Fruit fly (Drosophila melanogaster): Measurements from ENCODE around the gene CG17721.

Gene CG17721

dm6 chr3R:11219883-11220282, 15.1 kb upstream of the CG17721 start, which contains the start of gene CG6689 (continued):
- TF ChIP-seq CG17359 (tag; optimal IDR thresholded peaks at IDR 0.05), result no peak
- TF ChIP-seq CG18764 (GFP tag; optimal IDR thresholded peaks at IDR 0.05), result no peak
- no peak for TF ChIP-seq dimm (GFP tag; IDR thresholded peaks at IDR 0.05)
- no peak for TF ChIP-seq cg (GFP tag; optimal IDR thresholded peaks at IDR 0.05)
- TF ChIP-seq jumu (GFP tag; optimal IDR thresholded peaks at IDR 0.05), result peak; percentile 23
- no peak for TF ChIP-seq Kr (GFP tag; optimal IDR thresholded peaks at IDR 0.05)
- TF ChIP-seq scrt (GFP tag; optimal IDR thresholded peaks at IDR 0.05), result peak; percentile 21
- TF ChIP-seq mirr (GFP tag; optimal IDR thresholded peaks at IDR 0.05), result no peak
- TF ChIP-seq gsb (GFP tag; IDR thresholded peaks at IDR 0.05), result no peak
- TF ChIP-seq CG1603 (tag; optimal IDR thresholded peaks at IDR 0.05), result peak; percentile 51
- TF ChIP-seq Bteb2 (GFP tag; optimal IDR thresholded peaks at IDR 0.05), result no peak
- no peak for TF ChIP-seq hbn (GFP tag; IDR thresholded peaks at IDR 0.05; ENCODE audit: partially characterized antibody)
- no peak for TF ChIP-seq CG12104 (GFP tag; optimal IDR thresholded peaks at IDR 0.05)
- peak; percentile 25 for TF ChIP-seq grau (tag; optimal IDR thresholded peaks at IDR 0.05)
- no peak for TF ChIP-seq CG1792 (GFP tag; optimal IDR thresholded peaks at IDR 0.05)
- TF ChIP-seq CG7556 (GFP tag; optimal IDR thresholded peaks at IDR 0.05), result no peak
- TF ChIP-seq Atf3 (GFP tag; optimal IDR thresholded peaks at IDR 0.05), result peak; percentile 10
- no peak for TF ChIP-seq wek (GFP tag; optimal IDR thresholded peaks at IDR 0.05)
- TF ChIP-seq CG16779 (GFP tag; IDR thresholded peaks at IDR 0.05), result no peak
- no peak for TF ChIP-seq emc (GFP tag; optimal IDR thresholded peaks at IDR 0.05)
- TF ChIP-seq CG11560 (tag; IDR thresholded peaks at IDR 0.05), result no peak
- TF ChIP-seq CG4282 (GFP tag; optimal IDR thresholded peaks at IDR 0.05), result no peak
- TF ChIP-seq CG2712 (tag; optimal IDR thresholded peaks at IDR 0.05), result peak; percentile 5
- no peak for TF ChIP-seq CG31365 (tag; optimal IDR thresholded peaks at IDR 0.05)
- no peak for TF ChIP-seq CG2129 (GFP tag; IDR thresholded peaks at IDR 0.05; ENCODE audit: partially characterized antibody)
- no peak for TF ChIP-seq Fer2 (tag; optimal IDR thresholded peaks at IDR 0.05)
- no peak for TF ChIP-seq fd64A (GFP tag; optimal IDR thresholded peaks at IDR 0.05)
- TF ChIP-seq D (optimal IDR thresholded peaks at IDR 0.05), result no peak
- no peak for TF ChIP-seq D (GFP tag; optimal IDR thresholded peaks at IDR 0.05)
- no peak for TF ChIP-seq Aef1 (GFP tag; IDR thresholded peaks at IDR 0.05)
- TF ChIP-seq CG34422 (GFP tag; IDR thresholded peaks at IDR 0.05), result peak; percentile 41; the same call in 1 of the 3 replicates
- no peak for TF ChIP-seq Dfd (GFP tag; optimal IDR thresholded peaks at IDR 0.05)
- TF ChIP-seq CG11504 (tag; optimal IDR thresholded peaks at IDR 0.05), result no peak
- TF ChIP-seq CG12299 (tag; optimal IDR thresholded peaks at IDR 0.05), result no peak
- TF ChIP-seq cad (GFP tag; optimal IDR thresholded peaks at IDR 0.05), result no peak
- TF ChIP-seq CG8281 (tag; optimal IDR thresholded peaks at IDR 0.05), result no peak
- TF ChIP-seq org-1 (GFP tag; optimal IDR thresholded peaks at IDR 0.05), result no peak
- TF ChIP-seq BEAF-32 (GFP tag; optimal IDR thresholded peaks at IDR 0.05), result peak; percentile 31
- no peak for TF ChIP-seq dmrt11E (tag; optimal IDR thresholded peaks at IDR 0.05)
- no peak for TF ChIP-seq eve (GFP tag; optimal IDR thresholded peaks at IDR 0.05)
- no peak for TF ChIP-seq Oli (tag; optimal IDR thresholded peaks at IDR 0.05)
- TF ChIP-seq tna (GFP tag; IDR thresholded peaks at IDR 0.05; ENCODE audit: partially characterized antibody), result no peak
- TF ChIP-seq CG14667 (GFP tag; IDR thresholded peaks at IDR 0.05), result no peak
- no peak for TF ChIP-seq Sox100B (GFP tag; optimal IDR thresholded peaks at IDR 0.05)
- TF ChIP-seq CG13624 (GFP tag; optimal IDR thresholded peaks at IDR 0.05), result peak; percentile 77
- no peak for TF ChIP-seq Atf6 (GFP tag; IDR thresholded peaks at IDR 0.05)
- no peak for TF ChIP-seq PHDP (tag; optimal IDR thresholded peaks at IDR 0.05)
- TF ChIP-seq crol (GFP tag; IDR thresholded peaks at IDR 0.05), result no peak
- no peak for TF ChIP-seq croc (GFP tag; conservative IDR thresholded peaks at IDR 0.05)
- TF ChIP-seq pzg (GFP tag; optimal IDR thresholded peaks at IDR 0.05), result peak; percentile 76
- no peak for TF ChIP-seq CG32767 (GFP tag; IDR thresholded peaks at IDR 0.05)
- peak; percentile 28 for TF ChIP-seq phol (tag; optimal IDR thresholded peaks at IDR 0.05)
